Fruit fly (Drosophila melanogaster) whole organism, embryonic: Measurements from ENCODE around the gene Tyler.

Source experiments
- Bgb ChIP-seq: fragments of 200-800 bp; sonication (Bioruptor generic); IDR thresholded peaks from 2 replicates; pipeline ENCODE4 v1.3.6; 2022; ENCODE audit warnings: missing biosample characterization, missing genetic modification characterization; ENCODE audit not compliant: partially characterized antibody
- BtbVII ChIP-seq: fragments of 200-800 bp; sonication (Bioruptor generic); optimal IDR thresholded peaks from 3 replicates; lab custom pipeline; 2017; ENCODE audit warnings: missing biosample characterization, mild to moderate bottlenecking, missing genetic modification characterization
- C15 ChIP-seq: fragments of 200-800 bp; sonication (Bioruptor generic); IDR thresholded peaks from 3 replicates; pipeline ENCODE4 v1.3.6; 2022; ENCODE audit warnings: missing biosample characterization, missing genetic modification characterization
- CG10366 ChIP-seq: fragments of 200-800 bp; sonication (Bioruptor generic); IDR thresholded peaks from 2 replicates; pipeline ENCODE4 v1.3.6; 2022; ENCODE audit warnings: missing biosample characterization, missing genetic modification characterization
- CG12071 ChIP-seq: fragments of 200-800 bp; sonication (Bioruptor generic); optimal IDR thresholded peaks from 3 replicates; lab custom pipeline; 2018; ENCODE audit warnings: missing biosample characterization, mild to moderate bottlenecking, missing genetic modification characterization
- CG12299 ChIP-seq: fragments of 200-800 bp; sonication (Bioruptor generic); optimal IDR thresholded peaks from 2 replicates; lab custom pipeline; 2018; ENCODE audit warnings: missing biosample characterization, mild to moderate bottlenecking, missing genetic modification characterization
- CG13296 ChIP-seq: fragments of 200-800 bp; sonication (Bioruptor generic); optimal IDR thresholded peaks from 3 replicates; lab custom pipeline; 2018; ENCODE audit warnings: missing biosample characterization, mild to moderate bottlenecking, missing genetic modification characterization
- CG15269 ChIP-seq: fragments of 200-800 bp; sonication (Bioruptor generic); optimal IDR thresholded peaks from 2 replicates; lab custom pipeline; 2018; ENCODE audit warnings: missing biosample characterization, mild to moderate bottlenecking, missing genetic modification characterization, moderate library complexity
- CG1529 ChIP-seq: fragments of 200-800 bp; sonication (Bioruptor generic); optimal IDR thresholded peaks from 3 replicates; lab custom pipeline; 2018; ENCODE audit warnings: missing biosample characterization, missing genetic modification characterization
- CG15479 ChIP-seq: fragments of 200-800 bp; sonication (Bioruptor generic); optimal IDR thresholded peaks from 3 replicates; lab custom pipeline; 2019; ENCODE audit warnings: missing biosample characterization, mild to moderate bottlenecking, missing genetic modification characterization, moderate library complexity
- CG18262 ChIP-seq: fragments of 200-800 bp; optimal IDR thresholded peaks from 3 replicates; lab custom pipeline; 2019; ENCODE audit warnings: missing biosample characterization, mild to moderate bottlenecking, missing genetic modification characterization, moderate library complexity
- CG18599 ChIP-seq: fragments of 200-800 bp; sonication (Bioruptor generic); optimal IDR thresholded peaks from 3 replicates; lab custom pipeline; 2017; ENCODE audit warnings: missing biosample characterization, missing genetic modification characterization, mild to moderate bottlenecking, moderate library complexity, missing genetic modification reagents
- CG2875 ChIP-seq: fragments of 200-800 bp; sonication (Bioruptor generic); optimal IDR thresholded peaks from 2 replicates; lab custom pipeline; 2017; ENCODE audit warnings: missing biosample characterization, mild to moderate bottlenecking, missing genetic modification characterization, missing genetic modification reagents
- CG30020 ChIP-seq: fragments of 200-800 bp; optimal IDR thresholded peaks from 2 replicates; lab custom pipeline; 2019; ENCODE audit warnings: missing biosample characterization, mild to moderate bottlenecking, missing genetic modification characterization, moderate library complexity
- CG30403 ChIP-seq: fragments of 200-800 bp; sonication (Bioruptor generic); optimal IDR thresholded peaks from 3 replicates; lab custom pipeline; 2016; ENCODE audit warnings: missing biosample characterization, missing genetic modification characterization
- CG31441 ChIP-seq: fragments of 200-800 bp; sonication (Bioruptor generic); IDR thresholded peaks from 2 replicates; pipeline ENCODE4 v1.3.6; 2022; ENCODE audit warnings: missing biosample characterization, missing genetic modification characterization
- CG32767 ChIP-seq: fragments of 200-800 bp; sonication (Bioruptor generic); IDR thresholded peaks from 2 replicates; pipeline ENCODE4 v1.3.6; 2022; ENCODE audit warnings: missing biosample characterization, missing genetic modification characterization
- CG3995 ChIP-seq: fragments of 200-800 bp; sonication (Bioruptor generic); optimal IDR thresholded peaks from 3 replicates; lab custom pipeline; 2016; ENCODE audit warnings: missing biosample characterization, missing genetic modification characterization
- CG4424 ChIP-seq: fragments of 200-800 bp; sonication (Bioruptor generic); optimal IDR thresholded peaks from 3 replicates; lab custom pipeline; 2016; ENCODE audit warnings: missing biosample characterization, missing genetic modification characterization
- CG7372 ChIP-seq: fragments of 200-800 bp; sonication (Bioruptor generic); IDR thresholded peaks from 2 replicates; pipeline ENCODE4 v1.3.6; 2022; ENCODE audit warnings: missing biosample characterization, missing genetic modification characterization
- CG7963 ChIP-seq: fragments of 200-800 bp; sonication (Bioruptor generic); IDR thresholded peaks from 3 replicates; pipeline ENCODE4 v1.3.6; 2022; ENCODE audit warnings: missing biosample characterization, missing genetic modification characterization; ENCODE audit not compliant: partially characterized antibody
- CHES-1-like ChIP-seq: fragments of 200-800 bp; sonication (Bioruptor generic); optimal IDR thresholded peaks from 2 replicates; lab custom pipeline; 2016; ENCODE audit warnings: missing biosample characterization, missing genetic modification characterization
- D ChIP-seq, 2 experiments: fragments of 200-800 bp in 1 of 2; fragments of >200 bp in 1 of 2; sonication (Bioruptor generic) in 1 of 2; optimal IDR thresholded peaks; 2 replicates in 1 of 2; 3 replicates in 1 of 2; lab custom pipeline; 2017; ENCODE audit warnings: mild to moderate bottlenecking in 1 of 2, missing biosample characterization in 1 of 2, missing genetic modification characterization in 1 of 2, missing genetic modification reagents in 1 of 2
- Dip2 ChIP-seq: fragments of 200-800 bp; sonication (Bioruptor generic); IDR thresholded peaks from 2 replicates; pipeline ENCODE4 v1.3.6; 2022; ENCODE audit warnings: missing biosample characterization, missing genetic modification characterization
- Dll ChIP-seq: fragments of 200-800 bp; sonication (Bioruptor generic); IDR thresholded peaks from 4 replicates; pipeline ENCODE4 v1.3.6; 2022; ENCODE audit warnings: missing biosample characterization, missing genetic modification characterization; ENCODE audit not compliant: partially characterized antibody
- ERR ChIP-seq: fragments of 200-800 bp; sonication (Bioruptor generic); optimal IDR thresholded peaks from 2 replicates; lab custom pipeline; 2016; ENCODE audit warnings: missing biosample characterization, missing genetic modification characterization
- Fer1 ChIP-seq: fragments of 200-800 bp; sonication (Bioruptor generic); optimal IDR thresholded peaks from 2 replicates; lab custom pipeline; 2017; ENCODE audit warnings: missing biosample characterization, mild to moderate bottlenecking, missing genetic modification characterization
- HHEX ChIP-seq: fragments of 200-800 bp; sonication (Bioruptor generic); optimal IDR thresholded peaks from 3 replicates; lab custom pipeline; 2017; ENCODE audit warnings: missing biosample characterization, mild to moderate bottlenecking, missing genetic modification characterization, missing genetic modification reagents
- Hmx ChIP-seq: fragments of 200-800 bp; sonication (Bioruptor generic); optimal IDR thresholded peaks from 2 replicates; lab custom pipeline; 2016; ENCODE audit warnings: missing biosample characterization, missing genetic modification characterization
- Lhr ChIP-seq: fragments of 200-800 bp; sonication (Bioruptor generic); optimal IDR thresholded peaks from 3 replicates; lab custom pipeline; 2017; ENCODE audit warnings: mild to moderate bottlenecking, missing biosample characterization, missing genetic modification reagents, missing genetic modification characterization
- NfI ChIP-seq: fragments of 200-800 bp; sonication (Bioruptor generic); optimal IDR thresholded peaks from 3 replicates; lab custom pipeline; 2018; ENCODE audit warnings: missing biosample characterization, mild to moderate bottlenecking, missing genetic modification characterization, moderate library complexity
- Rfx ChIP-seq: fragments of 200-800 bp; sonication (Bioruptor generic); IDR thresholded peaks from 2 replicates; pipeline ENCODE4 v1.3.6; 2022; ENCODE audit warnings: missing biosample characterization, missing genetic modification characterization
- Scr ChIP-seq: fragments of 200-800 bp; sonication (Bioruptor generic); IDR thresholded peaks from 2 replicates; pipeline ENCODE4 v1.3.6; 2022; ENCODE audit warnings: missing biosample characterization, missing genetic modification characterization; ENCODE audit not compliant: partially characterized antibody
- Taf1 ChIP-seq: fragments of 200-800 bp; sonication (Bioruptor generic); IDR thresholded peaks from 2 replicates; pipeline ENCODE4 v1.3.6; 2022; ENCODE audit warnings: missing biosample characterization, missing genetic modification characterization
- bigmax ChIP-seq: fragments of 200-800 bp; sonication (Bioruptor generic); optimal IDR thresholded peaks from 2 replicates; lab custom pipeline; 2018; ENCODE audit warnings: missing biosample characterization, mild to moderate bottlenecking, missing genetic modification characterization
- caup ChIP-seq: fragments of 200-800 bp; sonication (Bioruptor generic); optimal IDR thresholded peaks from 3 replicates; lab custom pipeline; 2017; ENCODE audit warnings: missing biosample characterization, mild to moderate bottlenecking, missing genetic modification characterization, moderate library complexity; ENCODE audit not compliant: severe bottlenecking
- dm ChIP-seq: fragments of 200-800 bp; sonication (Bioruptor generic); optimal IDR thresholded peaks from 3 replicates; lab custom pipeline; 2016; ENCODE audit warnings: missing biosample characterization, missing genetic modification characterization
- dysf ChIP-seq: fragments of 200-800 bp; sonication (Bioruptor generic); IDR thresholded peaks from 3 replicates; pipeline ENCODE4 v1.3.6; 2022; ENCODE audit warnings: missing biosample characterization, missing genetic modification characterization
- inv ChIP-seq: fragments of 200-800 bp; sonication (Bioruptor generic); IDR thresholded peaks from 2 replicates; pipeline ENCODE4 v1.3.6; 2022; ENCODE audit warnings: missing biosample characterization, missing genetic modification characterization; ENCODE audit not compliant: partially characterized antibody
- nom ChIP-seq: fragments of 200-800 bp; sonication (Bioruptor generic); optimal IDR thresholded peaks from 2 replicates; lab custom pipeline; 2017; ENCODE audit warnings: missing biosample characterization, missing genetic modification characterization, mild to moderate bottlenecking, moderate library complexity, missing genetic modification reagents
- seq ChIP-seq: fragments of 200-800 bp; sonication (Bioruptor generic); IDR thresholded peaks from 2 replicates; pipeline ENCODE4 v1.3.6; 2022; ENCODE audit warnings: missing biosample characterization, missing genetic modification characterization
- slp2 ChIP-seq: fragments of 200-800 bp; sonication (Bioruptor generic); optimal IDR thresholded peaks from 2 replicates; lab custom pipeline; 2016; ENCODE audit warnings: missing biosample characterization, missing genetic modification characterization
- sqz ChIP-seq: fragments of 200-800 bp; sonication (Bioruptor generic); optimal IDR thresholded peaks from 3 replicates; lab custom pipeline; 2018; ENCODE audit warnings: missing biosample characterization, mild to moderate bottlenecking, missing genetic modification characterization
- stwl ChIP-seq: fragments of 200-800 bp; sonication (Bioruptor generic); optimal IDR thresholded peaks from 3 replicates; lab custom pipeline; 2018; ENCODE audit warnings: missing biosample characterization, mild to moderate bottlenecking, missing genetic modification characterization, moderate library complexity
- trem ChIP-seq: fragments of 200-800 bp; optimal IDR thresholded peaks from 3 replicates; lab custom pipeline; 2019; ENCODE audit warnings: missing biosample characterization, mild to moderate bottlenecking, missing genetic modification characterization, moderate library complexity
- ttk ChIP-seq: fragments of 200-800 bp; sonication (Bioruptor generic); IDR thresholded peaks from 2 replicates; pipeline ENCODE4 v2.1.2; 2022; ENCODE audit warnings: missing biosample characterization, missing genetic modification characterization
- twi ChIP-seq: fragments of 200-800 bp; optimal IDR thresholded peaks from 2 replicates; lab custom pipeline; 2019; ENCODE audit warnings: missing biosample characterization, mild to moderate bottlenecking, missing genetic modification characterization, moderate library complexity
- unpg ChIP-seq: fragments of 200-800 bp; sonication (Bioruptor generic); optimal IDR thresholded peaks from 3 replicates; lab custom pipeline; 2018; ENCODE audit warnings: missing biosample characterization, mild to moderate bottlenecking, missing genetic modification characterization, moderate library complexity
- vnd ChIP-seq: fragments of 200-800 bp; sonication (Bioruptor generic); IDR thresholded peaks from 3 replicates; pipeline ENCODE4 v1.3.6; 2022; ENCODE audit warnings: missing biosample characterization, missing genetic modification characterization; ENCODE audit not compliant: partially characterized antibody

Gene Tyler

dm6 chrX:19608042-19608609 lies 3.2 kb upstream of the Tyler start (continued):
- peak; percentile 38 for TF ChIP-seq dm (GFP tag; lab: Kevin White, UChicago)
- no peak for TF ChIP-seq CG12071 (GFP tag; lab: Kevin White, UChicago)
- TF ChIP-seq ttk (GFP tag; lab: Robert Waterston, UW): no peak
- TF ChIP-seq dysf (GFP tag; lab: Robert Waterston, UW): no peak
- peak; percentile 48; the same call in 1 of the 2 replicates for TF ChIP-seq Bgb (GFP tag; lab: Robert Waterston, UW)
- TF ChIP-seq CG13296 (GFP tag; lab: Kevin White, UChicago): peak; percentile 35
- TF ChIP-seq Lhr (GFP tag; lab: Kevin White, UChicago): no peak
- TF ChIP-seq CG3995 (GFP tag; lab: Kevin White, UChicago): no peak
- TF ChIP-seq CG30020 (tag; lab: Kevin White, UChicago): no peak
- no peak for TF ChIP-seq vnd (GFP tag; lab: Robert Waterston, UW)
- no peak for TF ChIP-seq CG18262 (tag; lab: Kevin White, UChicago)
- no peak for TF ChIP-seq trem
- 0 out of 2 replicates have a peak, but pooled peaks have one; percentile 3 for TF ChIP-seq Rfx
- no peak for TF ChIP-seq Taf1 (GFP tag; lab: Robert Waterston, UW)
- TF ChIP-seq C15 (GFP tag; lab: Robert Waterston, UW): no peak
- TF ChIP-seq nom (GFP tag; lab: Kevin White, UChicago): peak; percentile 26
- no peak for TF ChIP-seq CHES-1-like (GFP tag; lab: Kevin White, UChicago)
- TF ChIP-seq CG32767 (GFP tag; lab: Robert Waterston, UW): no peak
- no peak for TF ChIP-seq D (optimal IDR thresholded peaks at IDR 0.05; lab: Kevin White, UChicago)
- TF ChIP-seq D (GFP tag; optimal IDR thresholded peaks at IDR 0.05; lab: Kevin White, UChicago): no peak
- no peak for TF ChIP-seq bigmax (GFP tag; lab: Kevin White, UChicago)
- peak; percentile 49; the same call in 1 of the 2 replicates for TF ChIP-seq Scr
- no peak for TF ChIP-seq CG15269 (tag; lab: Kevin White, UChicago)
- no peak for TF ChIP-seq CG31441 (GFP tag; lab: Robert Waterston, UW)
- TF ChIP-seq sqz (GFP tag; lab: Kevin White, UChicago): no peak
- TF ChIP-seq ERR (GFP tag; lab: Kevin White, UChicago): peak; percentile 27
- TF ChIP-seq HHEX (GFP tag; lab: Kevin White, UChicago): no peak
- no peak for TF ChIP-seq unpg (GFP tag; lab: Kevin White, UChicago)
- no peak for TF ChIP-seq CG30403 (GFP tag; lab: Kevin White, UChicago)
- TF ChIP-seq Fer1 (GFP tag; lab: Kevin White, UChicago): peak; percentile 11
- no peak for TF ChIP-seq CG1529
- no peak for TF ChIP-seq slp2 (GFP tag; lab: Kevin White, UChicago)
- TF ChIP-seq CG12299: no peak
- peak; percentile 60 for TF ChIP-seq stwl (tag; lab: Kevin White, UChicago)
- peak; percentile 57; the same call in 3 of the 4 replicates for TF ChIP-seq Dll (GFP tag; lab: Robert Waterston, UW)
- no peak for TF ChIP-seq Hmx
- TF ChIP-seq CG2875 (GFP tag; lab: Kevin White, UChicago): no peak
- no peak for TF ChIP-seq CG4424 (GFP tag; lab: Kevin White, UChicago)
- no peak for TF ChIP-seq NfI
- TF ChIP-seq twi (tag; lab: Kevin White, UChicago): peak; percentile 22
- 0 out of 3 replicates have a peak, but pooled peaks have one; percentile 26 for TF ChIP-seq CG7963 (GFP tag; lab: Robert Waterston, UW)
- TF ChIP-seq CG15479: no peak
- no peak for TF ChIP-seq caup
- no peak for TF ChIP-seq BtbVII (GFP tag; lab: Kevin White, UChicago)
- no peak for TF ChIP-seq seq (GFP tag; lab: Robert Waterston, UW)
- TF ChIP-seq CG10366: no peak
- no peak for TF ChIP-seq Dip2 (GFP tag; lab: Robert Waterston, UW)
- TF ChIP-seq inv: 0 out of 2 replicates have a peak, but pooled peaks have one; percentile 17
- TF ChIP-seq CG7372: no peak
- peak; percentile 32 for TF ChIP-seq CG18599 (GFP tag; lab: Kevin White, UChicago)
